Worm (Caenorhabditis elegans) whole organism, early embryonic: ENCODE measurements around the gene C04C3.6.

Experiments
- B0310.2 ChIP-seq: sonication (generic microtip); optimal IDR thresholded peaks from 2 replicates; lab custom pipeline; 2016; ENCODE audit warnings: mild to moderate bottlenecking, missing genetic modification characterization, missing compliant biosample characterization
- F13C5.2 ChIP-seq: sonication (generic microtip); optimal IDR thresholded peaks from 2 replicates; lab custom pipeline; 2017; ENCODE audit warnings: mild to moderate bottlenecking, missing genetic modification characterization, inconsistent platforms, missing compliant biosample characterization
- aly-1 ChIP-seq: sonication (generic microtip); optimal IDR thresholded peaks from 2 replicates; lab custom pipeline; 2016; ENCODE audit warnings: missing genetic modification characterization, missing compliant biosample characterization
- ama-1 ChIP-seq: fragments of 150-350 bp; optimal IDR thresholded peaks from 2 replicates; lab custom pipeline; 2014
- ceh-13 ChIP-seq: fragments of 200-800 bp; sonication (Bioruptor generic); optimal IDR thresholded peaks from 2 replicates; lab custom pipeline; 2018; ENCODE audit warnings: mild to moderate bottlenecking, missing genetic modification characterization, missing compliant biosample characterization
- ceh-36 ChIP-seq: sonication (generic microtip); optimal IDR thresholded peaks from 2 replicates; lab custom pipeline; 2016; ENCODE audit warnings: missing genetic modification characterization, inconsistent platforms, missing compliant biosample characterization
- ets-7 ChIP-seq: sonication (generic microtip); optimal IDR thresholded peaks from 2 replicates; lab custom pipeline; 2016; ENCODE audit warnings: missing genotype, missing genetic modification characterization, missing compliant biosample characterization
- flt-1 ChIP-seq: fragments of 200-800 bp; sonication (Bioruptor generic); IDR thresholded peaks from 2 replicates; pipeline ENCODE4 v1.3.6; 2022; ENCODE audit warnings: missing genetic modification characterization, missing compliant biosample characterization
- hmbx-1 ChIP-seq: sonication (generic microtip); optimal IDR thresholded peaks from 2 replicates; lab custom pipeline; 2016; ENCODE audit warnings: mild to moderate bottlenecking, missing genetic modification characterization, missing compliant biosample characterization
- hmg-4 ChIP-seq: fragments of 200-800 bp; sonication (Bioruptor generic); optimal IDR thresholded peaks from 2 replicates; lab custom pipeline; 2018; ENCODE audit warnings: mild to moderate bottlenecking, missing genetic modification characterization, missing compliant biosample characterization
- hnd-1 ChIP-seq: sonication (generic microtip); optimal IDR thresholded peaks from 2 replicates; lab custom pipeline; 2016; ENCODE audit warnings: missing genetic modification characterization, missing compliant biosample characterization
- pes-1 ChIP-seq: fragments of 200-800 bp; sonication (Bioruptor generic); IDR thresholded peaks from 2 replicates; pipeline ENCODE4 v1.3.6; 2022; ENCODE audit warnings: missing genetic modification reagents, missing genetic modification characterization, missing compliant biosample characterization
- scrt-1 ChIP-seq: fragments of 200-800 bp; sonication (Bioruptor generic); IDR thresholded peaks from 2 replicates; pipeline ENCODE4 v1.3.6; 2022; ENCODE audit warnings: missing genetic modification characterization, missing compliant biosample characterization
- sea-1 ChIP-seq: fragments of 200-800 bp; sonication (Bioruptor generic); conservative IDR thresholded peaks from 2 replicates; pipeline ENCODE4 v1.3.6; 2022; ENCODE audit warnings: missing genetic modification characterization, missing compliant biosample characterization
- tbx-11 ChIP-seq: fragments of 200-800 bp; sonication (Bioruptor generic); IDR thresholded peaks from 2 replicates; pipeline ENCODE4 v1.3.6; 2022; ENCODE audit warnings: missing genetic modification characterization, missing compliant biosample characterization
- tbx-37 ChIP-seq: fragments of 200-800 bp; sonication (Bioruptor generic); conservative IDR thresholded peaks from 2 replicates; pipeline ENCODE4 v1.3.6; 2022; ENCODE audit warnings: missing genetic modification reagents, missing genetic modification characterization, missing compliant biosample characterization
- tra-4 ChIP-seq: sonication (generic microtip); optimal IDR thresholded peaks from 2 replicates; lab custom pipeline; 2017; ENCODE audit warnings: missing genetic modification characterization, missing compliant biosample characterization

Gene C04C3.6

DNA sequence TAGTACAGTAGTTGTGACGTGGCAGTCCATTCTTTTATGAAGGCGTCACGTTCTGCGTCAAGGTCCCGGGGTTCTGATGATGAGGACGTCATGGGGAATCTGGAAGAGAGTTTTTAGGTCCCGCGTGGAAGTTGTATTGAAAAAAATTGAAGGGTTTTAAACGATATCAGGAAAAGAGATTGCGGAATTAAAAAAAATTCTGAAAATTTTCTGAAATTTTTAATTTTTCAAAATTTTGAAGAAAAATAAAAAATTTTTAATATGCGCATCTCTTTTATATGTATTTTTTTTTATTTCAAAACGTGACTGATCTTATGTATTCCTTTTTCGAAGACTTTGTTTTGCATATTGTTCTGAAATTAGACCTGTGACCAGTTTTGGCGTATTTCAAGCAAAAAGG lies at the start of gene C04C3.6:
Gene C04C3.6 (minus strand): TSS at position 101 of the 400 bp plus-strand sequence.
- TF ChIP-seq F13C5.2 (no peak), hnd-1 (tag; lab: Kevin White, UChicago) (no peak), aly-1 (no peak), scrt-1 (GFP tag; lab: Robert Waterston, UW) (no peak), tra-4 (tag; lab: Kevin White, UChicago) (no peak), tbx-11 (GFP tag; lab: Robert Waterston, UW) (no peak), flt-1 (GFP tag; lab: Robert Waterston, UW) (no peak), ama-1 (lab: Kevin White, UChicago) (no peak), B0310.2 (tag; lab: Kevin White, UChicago) (no peak), ets-7 (tag; lab: Kevin White, UChicago) (no peak), tbx-37 (GFP tag; lab: Robert Waterston, UW) (no peak), pes-1 (GFP tag; lab: Robert Waterston, UW) (no peak), ceh-36 (tag; lab: Kevin White, UChicago) (no peak), hmbx-1 (tag; lab: Kevin White, UChicago) (no peak)

DNA sequence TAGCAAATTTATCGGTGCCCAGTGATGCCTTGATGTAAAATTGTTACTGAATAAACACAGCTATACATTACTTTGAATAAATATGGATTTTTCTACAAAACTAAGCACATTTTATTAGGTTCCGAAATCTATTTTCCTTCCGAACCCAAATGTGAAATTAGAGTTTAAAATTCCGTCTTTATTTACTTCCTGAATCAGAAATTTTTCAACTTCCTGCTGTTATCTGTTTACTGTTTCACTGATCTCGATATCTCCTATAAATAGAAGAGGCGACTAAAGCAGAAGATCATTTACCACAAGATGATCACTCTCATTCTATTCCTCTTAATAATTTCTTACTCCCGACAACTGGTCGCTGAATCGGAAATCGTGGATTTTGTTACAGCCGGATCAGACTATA lies 47.3 kb upstream of the C04C3.6 start, which contains the start of gene F58E2.2:
Gene F58E2.2 (plus strand): TSS at position 301 of the 400 bp plus-strand sequence.
- TF ChIP-seq ceh-36 (tag; lab: Kevin White, UChicago): no peak
- TF ChIP-seq aly-1: no peak
- no peak for TF ChIP-seq B0310.2 (tag; lab: Kevin White, UChicago)
- no peak for TF ChIP-seq pes-1 (GFP tag; lab: Robert Waterston, UW)
- no peak for TF ChIP-seq hnd-1 (tag; lab: Kevin White, UChicago)
- TF ChIP-seq ets-7 (tag; lab: Kevin White, UChicago): no peak
- no peak for TF ChIP-seq flt-1 (GFP tag; lab: Robert Waterston, UW)
- no peak for TF ChIP-seq F13C5.2
- TF ChIP-seq ceh-13 (GFP tag; lab: Kevin White, UChicago): no peak
- no peak for TF ChIP-seq hmbx-1 (tag; lab: Kevin White, UChicago)
- no peak for TF ChIP-seq ama-1 (lab: Kevin White, UChicago)

DNA sequence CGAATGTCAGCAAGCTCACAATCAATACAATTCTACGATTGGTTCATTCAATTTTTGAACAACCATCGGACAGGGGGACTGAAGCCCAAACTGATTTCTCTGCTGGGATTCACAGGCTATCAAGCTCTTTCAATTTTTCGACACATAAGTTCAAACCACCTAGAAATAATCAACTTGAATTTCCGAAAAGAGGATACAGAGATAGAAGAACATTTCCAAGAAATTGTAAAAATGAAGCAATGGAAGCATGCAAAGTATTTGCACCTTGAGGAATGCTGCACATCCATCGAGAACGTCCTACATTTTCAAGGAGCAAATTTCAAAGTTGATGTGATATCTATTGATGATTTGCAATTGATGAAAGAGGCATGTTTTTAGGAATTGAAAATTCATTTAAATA lies 45.3 kb upstream of the C04C3.6 start:
- TF ChIP-seq tbx-11 (GFP tag; lab: Robert Waterston, UW) (no peak), sea-1 (GFP tag; lab: Robert Waterston, UW) (no peak), hmbx-1 (tag; lab: Kevin White, UChicago) (no peak), ets-7 (tag; lab: Kevin White, UChicago) (no peak), tbx-37 (GFP tag; lab: Robert Waterston, UW) (no peak), pes-1 (GFP tag; lab: Robert Waterston, UW) (no peak), B0310.2 (tag; lab: Kevin White, UChicago) (no peak), F13C5.2 (no peak), aly-1 (no peak), tra-4 (tag; lab: Kevin White, UChicago) (no peak), ama-1 (lab: Kevin White, UChicago) (no peak), ceh-13 (GFP tag; lab: Kevin White, UChicago) (no peak), scrt-1 (GFP tag; lab: Robert Waterston, UW) (no peak), hmg-4 (GFP tag; lab: Kevin White, UChicago) (no peak), hnd-1 (tag; lab: Kevin White, UChicago) (no peak), ceh-36 (tag; lab: Kevin White, UChicago) (no peak), flt-1 (GFP tag; lab: Robert Waterston, UW) (no peak)

DNA sequence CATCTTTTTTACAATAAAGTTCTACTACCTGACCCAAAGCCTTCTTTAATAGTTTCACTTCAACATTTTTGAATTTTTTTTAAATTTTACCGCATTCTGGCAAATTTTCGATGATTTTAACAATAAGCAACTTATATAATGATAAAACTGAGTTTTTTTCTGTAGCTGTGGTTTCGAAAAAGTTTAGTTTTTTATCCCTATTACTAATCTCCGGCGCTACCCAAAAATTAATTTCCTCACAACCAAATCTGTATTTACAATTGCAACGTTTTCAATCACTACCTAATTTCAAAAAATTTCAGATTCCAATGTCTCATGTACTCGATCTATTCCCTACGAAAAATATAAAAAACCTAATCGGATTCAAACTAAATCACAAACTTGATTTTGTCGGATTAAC lies 44.7 kb upstream of the C04C3.6 start, which contains the start of gene F58E2.3:
Gene F58E2.3 (plus strand): TSS at position 301 of the 400 bp plus-strand sequence.
- no peak for TF ChIP-seq B0310.2 (tag; lab: Kevin White, UChicago)
- TF ChIP-seq pes-1 (GFP tag; lab: Robert Waterston, UW): no peak
- TF ChIP-seq scrt-1 (GFP tag; lab: Robert Waterston, UW): no peak
- no peak for TF ChIP-seq ceh-13 (GFP tag; lab: Kevin White, UChicago)
- no peak for TF ChIP-seq F13C5.2
- TF ChIP-seq flt-1 (GFP tag; lab: Robert Waterston, UW): no peak
- TF ChIP-seq tbx-37 (GFP tag; lab: Robert Waterston, UW): no peak
- no peak for TF ChIP-seq ama-1 (lab: Kevin White, UChicago)
- no peak for TF ChIP-seq ceh-36 (tag; lab: Kevin White, UChicago)
- TF ChIP-seq hmbx-1 (tag; lab: Kevin White, UChicago): no peak
- no peak for TF ChIP-seq hnd-1 (tag; lab: Kevin White, UChicago)
- TF ChIP-seq aly-1: no peak
- no peak for TF ChIP-seq ets-7 (tag; lab: Kevin White, UChicago)
- no peak for TF ChIP-seq tra-4 (tag; lab: Kevin White, UChicago)
- TF ChIP-seq hmg-4 (GFP tag; lab: Kevin White, UChicago): no peak

DNA sequence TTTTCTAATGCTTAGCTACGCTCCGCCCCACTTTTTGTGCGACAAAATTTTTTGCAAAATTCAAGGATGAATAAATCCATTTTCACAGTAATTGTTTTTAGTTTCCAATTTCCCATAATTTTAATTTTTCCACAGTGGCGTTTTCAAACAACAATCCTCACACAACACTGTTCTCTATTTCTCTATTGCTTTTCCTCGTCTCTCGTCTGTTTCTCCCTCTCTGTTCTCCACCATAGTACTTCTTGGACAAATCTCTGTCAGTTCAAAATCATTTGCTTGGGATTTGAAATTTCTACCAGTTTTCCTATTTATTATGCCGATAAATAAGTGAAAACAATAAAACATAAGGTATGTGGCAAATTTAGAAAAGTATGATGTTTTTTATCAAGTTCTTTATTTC lies 40.8 kb upstream of the C04C3.6 start, which contains the start of gene F58E2.4:
Gene F58E2.4 (plus strand): TSS at position 134 of the 400 bp plus-strand sequence.
- no peak for TF ChIP-seq sea-1 (GFP tag; lab: Robert Waterston, UW)
- TF ChIP-seq flt-1 (GFP tag; lab: Robert Waterston, UW): no peak
- TF ChIP-seq ceh-13 (GFP tag; lab: Kevin White, UChicago): no peak
- no peak for TF ChIP-seq ceh-36 (tag; lab: Kevin White, UChicago)

DNA sequence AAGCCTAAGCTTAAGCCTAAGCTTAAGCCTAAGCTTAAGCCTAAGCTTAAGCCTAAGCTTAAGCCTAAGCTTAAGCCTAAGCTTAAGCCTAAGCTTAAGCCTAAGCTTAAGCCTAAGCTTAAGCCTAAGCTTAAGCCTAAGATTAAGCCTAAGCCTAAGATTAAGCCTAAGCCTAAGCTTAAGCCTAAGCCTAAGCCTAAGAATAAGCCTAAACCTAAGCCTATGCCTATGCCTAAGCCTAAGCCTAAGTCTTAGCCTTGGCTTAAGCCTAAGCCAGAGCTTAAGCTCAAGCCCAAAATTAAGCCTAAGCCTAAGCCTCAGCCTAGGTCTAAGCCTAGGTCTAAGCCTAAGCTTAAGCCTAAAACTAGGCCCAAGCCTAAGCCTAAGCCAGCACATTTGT lies 33.0 kb upstream of the C04C3.6 start:
- TF ChIP-seq ceh-36 (tag; lab: Kevin White, UChicago): peak; percentile 94

DNA sequence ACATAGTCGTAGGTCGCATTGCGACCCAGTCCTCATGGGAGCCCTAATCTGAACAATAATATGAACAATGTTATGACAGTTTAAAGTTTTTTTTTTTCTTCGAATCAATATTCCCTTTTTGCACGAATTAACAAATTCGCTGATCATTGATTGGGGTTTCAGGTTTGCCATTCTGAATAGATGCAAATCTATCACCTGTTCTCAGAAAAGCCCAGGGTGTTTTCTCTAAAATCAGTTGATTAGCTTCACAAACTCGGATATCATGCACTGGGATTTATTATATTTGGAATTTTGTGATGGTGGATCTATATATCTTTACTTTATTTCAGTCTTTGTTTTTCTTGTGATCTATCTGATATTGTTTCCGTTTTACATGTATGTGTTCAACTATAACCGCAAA lies 30.9 kb upstream of the C04C3.6 start, which contains the start of gene srz-23:
Gene srz-23 (plus strand): TSS at position 263 of the 400 bp plus-strand sequence.
- TF ChIP-seq hnd-1 (tag; lab: Kevin White, UChicago) (no peak), sea-1 (GFP tag; lab: Robert Waterston, UW) (no peak)
